Worm (Caenorhabditis elegans) whole organism, early embryonic: ENCODE measurements around the gene vps-29.

Source experiments
- B0310.2 ChIP-seq: sonication (generic microtip); optimal IDR thresholded peaks from 2 replicates; lab custom pipeline; 2016; ENCODE audit warnings: mild to moderate bottlenecking, missing genetic modification characterization, missing compliant biosample characterization
- F13C5.2 ChIP-seq: sonication (generic microtip); optimal IDR thresholded peaks from 2 replicates; lab custom pipeline; 2017; ENCODE audit warnings: mild to moderate bottlenecking, missing genetic modification characterization, inconsistent platforms, missing compliant biosample characterization
- aly-1 ChIP-seq: sonication (generic microtip); optimal IDR thresholded peaks from 2 replicates; lab custom pipeline; 2016; ENCODE audit warnings: missing genetic modification characterization, missing compliant biosample characterization
- ama-1 ChIP-seq: fragments of 150-350 bp; optimal IDR thresholded peaks from 2 replicates; lab custom pipeline; 2014
- ceh-13 ChIP-seq: fragments of 200-800 bp; sonication (Bioruptor generic); optimal IDR thresholded peaks from 2 replicates; lab custom pipeline; 2018; ENCODE audit warnings: mild to moderate bottlenecking, missing genetic modification characterization, missing compliant biosample characterization
- flt-1 ChIP-seq: fragments of 200-800 bp; sonication (Bioruptor generic); IDR thresholded peaks from 2 replicates; pipeline ENCODE4 v1.3.6; 2022; ENCODE audit warnings: missing genetic modification characterization, missing compliant biosample characterization
- hnd-1 ChIP-seq: sonication (generic microtip); optimal IDR thresholded peaks from 2 replicates; lab custom pipeline; 2016; ENCODE audit warnings: missing genetic modification characterization, missing compliant biosample characterization
- scrt-1 ChIP-seq: fragments of 200-800 bp; sonication (Bioruptor generic); IDR thresholded peaks from 2 replicates; pipeline ENCODE4 v1.3.6; 2022; ENCODE audit warnings: missing genetic modification characterization, missing compliant biosample characterization
- sea-1 ChIP-seq: fragments of 200-800 bp; sonication (Bioruptor generic); conservative IDR thresholded peaks from 2 replicates; pipeline ENCODE4 v1.3.6; 2022; ENCODE audit warnings: missing genetic modification characterization, missing compliant biosample characterization
- tbx-11 ChIP-seq: fragments of 200-800 bp; sonication (Bioruptor generic); IDR thresholded peaks from 2 replicates; pipeline ENCODE4 v1.3.6; 2022; ENCODE audit warnings: missing genetic modification characterization, missing compliant biosample characterization

ce11 chrIII:10154993-10155392 lies 42.1 kb upstream of the vps-29 start:
- TF ChIP-seq aly-1 (tag; lab: Kevin White, UChicago) (no peak), hnd-1 (tag; lab: Kevin White, UChicago) (no peak), ama-1 (no peak), ceh-13 (GFP tag; lab: Kevin White, UChicago) (no peak), B0310.2 (tag; lab: Kevin White, UChicago) (no peak), sea-1 (GFP tag; lab: Robert Waterston, UW) (no peak), scrt-1 (GFP tag; lab: Robert Waterston, UW) (no peak), flt-1 (GFP tag; lab: Robert Waterston, UW) (no peak), F13C5.2 (tag; lab: Kevin White, UChicago) (no peak), tbx-11 (GFP tag; lab: Robert Waterston, UW) (no peak)
